Worm (Caenorhabditis elegans) whole organism, mixed stage, embryonic: ENCODE measurements around the gene inx-2.

ENCODE experiments used
- sptf-1 ChIP-seq: sonication (generic microtip); optimal IDR thresholded peaks from 2 replicates; lab custom pipeline; 2017; ENCODE audit warnings: mild to moderate bottlenecking, missing genetic modification characterization, moderate library complexity, missing compliant biosample characterization
- ztf-11 ChIP-seq: fragments of 150-350 bp; optimal IDR thresholded peaks from 2 replicates; lab custom pipeline; 2014; ENCODE audit warnings: missing biosample characterization, missing genetic modification characterization

- peak; percentile 53 for TF ChIP-seq sptf-1 (tag; lab: Kevin White, UChicago)
- TF ChIP-seq ztf-11 (tag; lab: Kevin White, UChicago), result no peak
Measured at ce11 chrX:11248083-11248482, 48.5 kb downstream of the inx-2 start.
